Fruit fly (Drosophila melanogaster) whole organism, embryonic: ENCODE measurements around the gene scpr-A.

ENCODE experiments used
- Atf6 ChIP-seq: fragments of 200-800 bp; sonication (Bioruptor generic); IDR thresholded peaks from 2 replicates; pipeline ENCODE4 v1.3.6; 2022; ENCODE audit warnings: missing biosample characterization, missing genetic modification characterization
- Blimp-1 ChIP-seq: fragments of 200-800 bp; sonication (Bioruptor generic); optimal IDR thresholded peaks from 3 replicates; lab custom pipeline; 2018; ENCODE audit warnings: missing biosample characterization, missing genetic modification characterization, mild to moderate bottlenecking, moderate library complexity, missing genetic modification reagents
- CG10654 ChIP-seq: fragments of 200-800 bp; sonication (Bioruptor generic); optimal IDR thresholded peaks from 2 replicates; lab custom pipeline; 2016; ENCODE audit warnings: missing biosample characterization, missing genetic modification characterization
- CG11504 ChIP-seq: fragments of 200-800 bp; sonication (Bioruptor generic); optimal IDR thresholded peaks from 3 replicates; lab custom pipeline; 2019; ENCODE audit warnings: missing biosample characterization, mild to moderate bottlenecking, missing genetic modification characterization, moderate library complexity
- CG11723 ChIP-seq: fragments of 200-800 bp; sonication (Bioruptor generic); optimal IDR thresholded peaks from 2 replicates; lab custom pipeline; 2017; ENCODE audit warnings: missing biosample characterization, mild to moderate bottlenecking, missing genetic modification characterization
- CG12104 ChIP-seq: fragments of 200-800 bp; sonication (Bioruptor generic); optimal IDR thresholded peaks from 3 replicates; lab custom pipeline; 2016; ENCODE audit warnings: missing biosample characterization, missing genetic modification characterization
- CG12942 ChIP-seq: fragments of 200-800 bp; sonication (Bioruptor generic); optimal IDR thresholded peaks from 3 replicates; lab custom pipeline; 2016; ENCODE audit warnings: missing biosample characterization, missing genetic modification characterization
- CG14441 ChIP-seq: fragments of 200-800 bp; sonication (Bioruptor generic); IDR thresholded peaks from 2 replicates; pipeline ENCODE4 v1.3.6; 2022; ENCODE audit warnings: missing biosample characterization, missing genetic modification characterization
- CG14667 ChIP-seq: fragments of 200-800 bp; sonication (Bioruptor generic); IDR thresholded peaks from 2 replicates; pipeline ENCODE4 v1.3.6; 2022; ENCODE audit warnings: missing biosample characterization, missing genetic modification characterization
- CG17359 ChIP-seq: fragments of 200-800 bp; sonication (Bioruptor generic); optimal IDR thresholded peaks from 3 replicates; lab custom pipeline; 2018; ENCODE audit warnings: missing biosample characterization, mild to moderate bottlenecking, missing genetic modification characterization, moderate library complexity
- CG17385 ChIP-seq: fragments of 200-800 bp; sonication (Bioruptor generic); optimal IDR thresholded peaks from 3 replicates; lab custom pipeline; 2018; ENCODE audit warnings: missing biosample characterization, mild to moderate bottlenecking, missing genetic modification characterization
- CG18476 ChIP-seq: fragments of 200-800 bp; sonication (Bioruptor generic); optimal IDR thresholded peaks from 2 replicates; lab custom pipeline; 2016; ENCODE audit warnings: missing biosample characterization, mild to moderate bottlenecking, missing genetic modification characterization
- CG2712 ChIP-seq: fragments of 200-800 bp; optimal IDR thresholded peaks from 3 replicates; lab custom pipeline; 2019; ENCODE audit warnings: missing biosample characterization, mild to moderate bottlenecking, missing genetic modification characterization, moderate library complexity
- CG3407 ChIP-seq: fragments of 200-800 bp; sonication (Bioruptor generic); optimal IDR thresholded peaks from 2 replicates; lab custom pipeline; 2018; ENCODE audit warnings: missing biosample characterization, mild to moderate bottlenecking, missing genetic modification characterization
- CG34224 ChIP-seq: fragments of 200-800 bp; sonication (Bioruptor generic); IDR thresholded peaks from 3 replicates; pipeline ENCODE4 v1.3.6; 2022; ENCODE audit warnings: missing biosample characterization, missing genetic modification characterization; ENCODE audit not compliant: partially characterized antibody
- CG3726 ChIP-seq: fragments of 200-800 bp; sonication (Bioruptor generic); IDR thresholded peaks from 3 replicates; pipeline ENCODE4, ENCODE4 v1.3.6; 2022; ENCODE audit warnings: missing biosample characterization, missing genetic modification characterization
- CG6175 ChIP-seq: fragments of 200-800 bp; sonication (Bioruptor generic); IDR thresholded peaks from 3 replicates; pipeline ENCODE4 v1.3.6; 2022; ENCODE audit warnings: missing biosample characterization, missing genetic modification characterization
- CG6254 ChIP-seq: fragments of 200-800 bp; sonication (Bioruptor generic); optimal IDR thresholded peaks from 3 replicates; lab custom pipeline; 2017; ENCODE audit warnings: mild to moderate bottlenecking, missing biosample characterization, missing genetic modification reagents, missing genetic modification characterization
- CG8290 ChIP-seq, 3 experiments: fragments of 200-800 bp; sonication (Bioruptor generic); optimal IDR thresholded peaks; 2 replicates each; lab custom pipeline; 2016 to 2019; ENCODE audit warnings: missing biosample characterization in 3 of 3, missing genetic modification characterization in 3 of 3, mild to moderate bottlenecking in 2 of 3, moderate library complexity in 1 of 3
- CG9817 ChIP-seq: fragments of 200-800 bp; sonication (Bioruptor generic); optimal IDR thresholded peaks from 2 replicates; lab custom pipeline; 2018; ENCODE audit warnings: missing biosample characterization, mild to moderate bottlenecking, missing genetic modification characterization, moderate library complexity
- Dad ChIP-seq: fragments of 200-800 bp; sonication (Bioruptor generic); optimal IDR thresholded peaks from 3 replicates; lab custom pipeline; 2016; ENCODE audit warnings: missing biosample characterization, missing genetic modification characterization
- Fer2 ChIP-seq: fragments of 200-800 bp; sonication (Bioruptor generic); optimal IDR thresholded peaks from 2 replicates; lab custom pipeline; 2018; ENCODE audit warnings: missing biosample characterization, mild to moderate bottlenecking, missing genetic modification characterization, moderate library complexity
- Fer3 ChIP-seq: fragments of 200-800 bp; sonication (Bioruptor generic); optimal IDR thresholded peaks from 2 replicates; lab custom pipeline; 2018; ENCODE audit warnings: missing biosample characterization, mild to moderate bottlenecking, missing genetic modification characterization, moderate library complexity
- Gsc ChIP-seq: fragments of 200-800 bp; sonication (Bioruptor generic); IDR thresholded peaks from 2 replicates; pipeline ENCODE4 v1.3.6; 2022; ENCODE audit warnings: missing biosample characterization, missing genetic modification characterization
- H2.0 ChIP-seq: fragments of 200-800 bp; sonication (Bioruptor generic); IDR thresholded peaks from 2 replicates; pipeline ENCODE4 v1.3.6; 2022; ENCODE audit warnings: missing biosample characterization, missing genetic modification characterization
- Hr39 ChIP-seq: fragments of >200 bp; optimal IDR thresholded peaks from 2 replicates; lab custom pipeline; 2017
- Kr ChIP-seq: fragments of 200-800 bp; sonication (Bioruptor generic); optimal IDR thresholded peaks from 2 replicates; lab custom pipeline; 2017; ENCODE audit warnings: missing biosample characterization, mild to moderate bottlenecking, missing genetic modification characterization
- Max ChIP-seq: fragments of 200-800 bp; sonication (Bioruptor generic); optimal IDR thresholded peaks from 2 replicates; lab custom pipeline; 2016; ENCODE audit warnings: missing biosample characterization, mild to moderate bottlenecking, missing genetic modification characterization
- Myb ChIP-seq: fragments of 200-800 bp; sonication (Bioruptor generic); optimal IDR thresholded peaks from 2 replicates; lab custom pipeline; 2016; ENCODE audit warnings: missing biosample characterization, missing genetic modification characterization
- Scr ChIP-seq: fragments of 200-800 bp; sonication (Bioruptor generic); IDR thresholded peaks from 2 replicates; pipeline ENCODE4 v1.3.6; 2022; ENCODE audit warnings: missing biosample characterization, missing genetic modification characterization; ENCODE audit not compliant: partially characterized antibody
- Stat92E ChIP-seq, 3 experiments: fragments of >200 bp in 2 of 3; fragments of 200-800 bp in 1 of 3; sonication (Bioruptor generic) in 1 of 3; optimal IDR thresholded peaks; 2 replicates each; lab custom pipeline; 2017 to 2019; ENCODE audit warnings: missing biosample characterization in 3 of 3, missing genetic modification characterization in 3 of 3, mild to moderate bottlenecking in 1 of 3, moderate library complexity in 1 of 3
- aop ChIP-seq: fragments of 200-800 bp; sonication (Bioruptor generic); IDR thresholded peaks from 2 replicates; pipeline ENCODE4 v1.3.6; 2022; ENCODE audit warnings: missing biosample characterization, missing genetic modification characterization
- az2 ChIP-seq: fragments of 200-800 bp; sonication (Bioruptor generic); optimal IDR thresholded peaks from 3 replicates; lab custom pipeline; 2016; ENCODE audit warnings: missing biosample characterization, missing genetic modification characterization
- ci ChIP-seq: fragments of 200-800 bp; sonication (Bioruptor generic); IDR thresholded peaks from 3 replicates; pipeline ENCODE4 v1.3.6; 2022; ENCODE audit warnings: missing biosample characterization, missing genetic modification characterization
- crc ChIP-seq: fragments of 200-800 bp; sonication (Bioruptor generic); optimal IDR thresholded peaks from 2 replicates; lab custom pipeline; 2016; ENCODE audit warnings: missing biosample characterization, missing genetic modification characterization
- emc ChIP-seq: fragments of 200-800 bp; sonication (Bioruptor generic); optimal IDR thresholded peaks from 2 replicates; lab custom pipeline; 2016; ENCODE audit warnings: missing biosample characterization, missing genetic modification characterization
- ewg ChIP-seq: fragments of 200-800 bp; sonication (Bioruptor generic); optimal IDR thresholded peaks from 3 replicates; lab custom pipeline; 2017; ENCODE audit warnings: mild to moderate bottlenecking, missing biosample characterization, missing genetic modification reagents, missing genetic modification characterization
- fd102C ChIP-seq: fragments of 200-800 bp; sonication (Bioruptor generic); optimal IDR thresholded peaks from 2 replicates; lab custom pipeline; 2018; ENCODE audit warnings: missing biosample characterization, mild to moderate bottlenecking, missing genetic modification characterization, moderate library complexity
- gce ChIP-seq: fragments of 200-800 bp; sonication (Bioruptor generic); IDR thresholded peaks from 3 replicates; pipeline ENCODE4 v1.3.6; 2022; ENCODE audit warnings: missing biosample characterization, missing genetic modification characterization
- gcm2 ChIP-seq: fragments of 200-800 bp; sonication (Bioruptor generic); optimal IDR thresholded peaks from 2 replicates; lab custom pipeline; 2016; ENCODE audit warnings: missing biosample characterization, missing genetic modification characterization
- gsb-n ChIP-seq: fragments of 200-800 bp; sonication (Bioruptor generic); optimal IDR thresholded peaks from 3 replicates; lab custom pipeline; 2018; ENCODE audit warnings: missing biosample characterization, mild to moderate bottlenecking, missing genetic modification characterization
- klu ChIP-seq: fragments of 200-800 bp; sonication (Bioruptor generic); IDR thresholded peaks from 2 replicates; pipeline ENCODE4 v1.3.6; 2022; ENCODE audit warnings: missing biosample characterization, missing genetic modification characterization
- lab ChIP-seq: fragments of 200-800 bp; sonication (Bioruptor generic); optimal IDR thresholded peaks from 3 replicates; lab custom pipeline; 2017; ENCODE audit warnings: missing biosample characterization, missing genetic modification characterization, mild to moderate bottlenecking, moderate library complexity, missing genetic modification reagents
- mld ChIP-seq: fragments of 200-800 bp; sonication (Bioruptor generic); IDR thresholded peaks from 3 replicates; pipeline ENCODE4 v1.3.6; 2022; ENCODE audit warnings: missing biosample characterization, missing genetic modification characterization; ENCODE audit not compliant: partially characterized antibody
- nom ChIP-seq: fragments of 200-800 bp; sonication (Bioruptor generic); optimal IDR thresholded peaks from 2 replicates; lab custom pipeline; 2017; ENCODE audit warnings: missing biosample characterization, missing genetic modification characterization, mild to moderate bottlenecking, moderate library complexity, missing genetic modification reagents
- pita ChIP-seq: fragments of 200-800 bp; sonication (Bioruptor generic); optimal IDR thresholded peaks from 2 replicates; lab custom pipeline; 2017; ENCODE audit warnings: missing biosample characterization, mild to moderate bottlenecking, missing genetic modification characterization
- pzg ChIP-seq: fragments of 200-800 bp; sonication (Bioruptor generic); optimal IDR thresholded peaks from 3 replicates; lab custom pipeline; 2018; ENCODE audit warnings: missing biosample characterization, mild to moderate bottlenecking, missing genetic modification characterization, moderate library complexity
- ranshi ChIP-seq: fragments of 200-800 bp; sonication (Bioruptor generic); IDR thresholded peaks from 2 replicates; pipeline ENCODE4 v1.3.6; 2022; ENCODE audit warnings: missing biosample characterization, missing genetic modification characterization
- stwl ChIP-seq: fragments of 200-800 bp; sonication (Bioruptor generic); optimal IDR thresholded peaks from 3 replicates; lab custom pipeline; 2018; ENCODE audit warnings: missing biosample characterization, mild to moderate bottlenecking, missing genetic modification characterization, moderate library complexity
- toy ChIP-seq: fragments of 200-800 bp; sonication (Bioruptor generic); IDR thresholded peaks from 2 replicates; pipeline ENCODE4 v1.3.6; 2022; ENCODE audit warnings: missing biosample characterization, missing genetic modification characterization

scpr-A gene

DNA sequence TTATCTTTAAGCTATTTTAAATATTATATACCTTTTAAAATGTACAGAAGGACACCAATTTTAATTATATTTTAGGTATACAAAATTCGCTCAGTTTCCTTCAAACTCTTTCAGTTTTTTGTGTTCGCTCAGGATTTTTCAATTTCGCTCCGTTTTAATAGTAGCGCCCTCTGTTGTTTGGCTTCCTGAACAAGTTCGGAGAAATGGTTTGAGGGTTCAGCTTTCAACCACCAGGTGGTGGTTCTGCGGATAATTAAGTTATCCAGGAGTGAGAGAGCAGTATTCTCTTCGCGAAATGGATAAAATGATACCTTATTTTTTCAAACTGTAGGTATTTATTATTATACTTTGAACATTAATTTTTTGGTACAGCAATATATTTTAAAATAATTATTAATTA lies 28.0 kb downstream of the scpr-A start (continued):
- TF ChIP-seq nom (GFP tag; lab: Kevin White, UChicago) (peak; percentile 24), gce (GFP tag; lab: Robert Waterston, UW) (no peak), CG11504 (no peak), CG6175 (GFP tag; lab: Robert Waterston, UW) (no peak), CG3726 (GFP tag; lab: Robert Waterston, UW) (0 out of 3 replicates have a peak, but pooled peaks have one; percentile 41), CG34224 (no peak), Scr (GFP tag; lab: Robert Waterston, UW) (no peak), CG17359 (tag; lab: Kevin White, UChicago) (no peak), mld (GFP tag; lab: Robert Waterston, UW) (no peak), pita (GFP tag; lab: Kevin White, UChicago) (no peak), toy (no peak), Fer2 (tag; lab: Kevin White, UChicago) (peak; percentile 45), CG14441 (GFP tag; lab: Robert Waterston, UW) (no peak), CG6254 (peak; percentile 85), klu (GFP tag; lab: Robert Waterston, UW) (no peak), aop (no peak), ci (GFP tag; lab: Robert Waterston, UW) (no peak; the same call in 1 of the 3 replicates), CG2712 (tag; lab: Kevin White, UChicago) (peak; percentile 79), ranshi (GFP tag; lab: Robert Waterston, UW) (0 out of 2 replicates have a peak, but pooled peaks have one; percentile 6), H2.0 (GFP tag; lab: Robert Waterston, UW) (peak; percentile 18; the same call in 1 of the 2 replicates), CG18476 (peak; percentile 32), CG12942 (GFP tag; lab: Kevin White, UChicago) (peak; percentile 6), Atf6 (GFP tag; lab: Robert Waterston, UW) (no peak), pzg (GFP tag; lab: Kevin White, UChicago) (no peak), fd102C (GFP tag; lab: Kevin White, UChicago) (peak; percentile 86), CG17385 (GFP tag; lab: Kevin White, UChicago) (peak; percentile 71), emc (GFP tag; lab: Kevin White, UChicago) (no peak), CG3407 (GFP tag; lab: Kevin White, UChicago) (peak; percentile 57), Stat92E (GFP tag; optimal IDR thresholded peaks at IDR 0.05; lab: Kevin White, UChicago) (no peak), stwl (peak; percentile 87), CG8290 (GFP tag; optimal IDR thresholded peaks at IDR 0.05; lab: Kevin White, UChicago) (peak; percentile 62), CG8290 (tag; optimal IDR thresholded peaks at IDR 0.05; lab: Kevin White, UChicago) (peak in 1 of 2 experiments; percentile 29), Blimp-1 (GFP tag; lab: Kevin White, UChicago) (no peak), Gsc (GFP tag; lab: Robert Waterston, UW) (no peak), gsb-n (tag; lab: Kevin White, UChicago) (peak; percentile 72), Kr (GFP tag; lab: Kevin White, UChicago) (peak; percentile 74), Dad (peak; percentile 12), crc (GFP tag; lab: Kevin White, UChicago) (no peak), Myb (GFP tag; lab: Kevin White, UChicago) (peak; percentile 13), gcm2 (GFP tag; lab: Kevin White, UChicago) (no peak), ewg (peak; percentile 65), Max (peak; percentile 63), Fer3 (no peak), lab (peak; percentile 79), CG14667 (no peak; the same call in 1 of the 2 replicates), CG11723 (peak; percentile 68), CG9817 (peak; percentile 16), CG12104 (GFP tag; lab: Kevin White, UChicago) (peak; percentile 48), Hr39 (lab: Kevin White, UChicago) (no peak), az2 (GFP tag; lab: Kevin White, UChicago) (peak; percentile 82), CG10654 (GFP tag; lab: Kevin White, UChicago) (peak; percentile 55)
